Worm (Caenorhabditis elegans): ENCODE data around the gene F13E9.11.

- no peak for TF ChIP-seq nfya-1 (tag; optimal IDR thresholded peaks at IDR 0.05)
- no peak for TF ChIP-seq ama-1 (optimal IDR thresholded peaks at IDR 0.05)
Observed at ce11 chrIV:10868629-10869251, at the start of gene F13E9.11.

Data from whole organism, late embryonic.